Worm (Caenorhabditis elegans): ENCODE results near the gene evl-20.

ce11 chrII:8471139-8471538 lies 27.0 kb downstream of the evl-20 start, which contains the start of gene M05D6.8:
- no peak for TF ChIP-seq flt-1 (GFP tag; IDR thresholded peaks at IDR 0.05)
- TF ChIP-seq ztf-29 (GFP tag; IDR thresholded peaks at IDR 0.05) = no peak

All from whole organism, midembryonic.